Worm (Caenorhabditis elegans) whole organism, young adult: ENCODE measurements around the gene fbxa-113.
A peak's percentile ranks its signal among the peaks of the same experiment; 100 is the strongest.

Experiments
- B0019.2 ChIP-seq: fragments of 200-800 bp; sonication (Bioruptor generic); conservative IDR thresholded peaks from 2 replicates; pipeline ENCODE4 v1.3.6; 2022; ENCODE audit warnings: missing genetic modification reagents, missing genetic modification characterization, missing compliant biosample characterization
- B0336.3 ChIP-seq: fragments of 200-800 bp; sonication (Bioruptor generic); IDR thresholded peaks from 2 replicates; pipeline ENCODE4 v1.3.6; 2022; ENCODE audit warnings: missing genetic modification characterization, missing compliant biosample characterization
- F37B4.10 ChIP-seq: fragments of 200-800 bp; sonication (Bioruptor generic); IDR thresholded peaks from 2 replicates; pipeline ENCODE4 v1.3.6; 2022; ENCODE audit warnings: missing genetic modification characterization, missing compliant biosample characterization
- F49E8.2 ChIP-seq: sonication (generic microtip); optimal IDR thresholded peaks from 3 replicates; lab custom pipeline; 2017; ENCODE audit warnings: missing genetic modification characterization, mild to moderate bottlenecking, missing compliant biosample characterization, antibody characterized with exemption, moderate library complexity; ENCODE audit not compliant: insufficient read depth
- F55B11.4 ChIP-seq: sonication (generic microtip); optimal IDR thresholded peaks from 2 replicates; lab custom pipeline; 2016; ENCODE audit warnings: missing compliant biosample characterization, missing genetic modification characterization, borderline replicate concordance; ENCODE audit not compliant: insufficient read depth
- F57C9.4 ChIP-seq: sonication (generic microtip); optimal IDR thresholded peaks from 2 replicates; lab custom pipeline; 2017; ENCODE audit warnings: mild to moderate bottlenecking, missing genetic modification characterization, missing compliant biosample characterization
- T07F8.4 ChIP-seq: sonication (generic microtip); optimal IDR thresholded peaks from 2 replicates; lab custom pipeline; 2016; ENCODE audit warnings: mild to moderate bottlenecking, missing genetic modification characterization, moderate library complexity, missing compliant biosample characterization
- Y79H2A.3 ChIP-seq: fragments of 200-800 bp; sonication (Bioruptor generic); conservative IDR thresholded peaks from 2 replicates; pipeline ENCODE4 v1.3.6; 2022; ENCODE audit warnings: missing genetic modification reagents, missing genetic modification characterization, missing compliant biosample characterization
- ZK185.1 ChIP-seq: sonication (generic microtip); optimal IDR thresholded peaks from 2 replicates; lab custom pipeline; 2016; ENCODE audit warnings: mild to moderate bottlenecking, missing genetic modification characterization, missing compliant biosample characterization; ENCODE audit not compliant: poor library complexity, severe bottlenecking
- akir-1 ChIP-seq: fragments of 200-800 bp; sonication (Bioruptor generic); optimal IDR thresholded peaks from 2 replicates; lab custom pipeline; 2018; ENCODE audit warnings: mild to moderate bottlenecking, missing genetic modification characterization, moderate library complexity, missing compliant biosample characterization
- ama-1 ChIP-seq, 3 experiments: fragments of 150-350 bp in 1 of 3; sonication (generic microtip) in 2 of 3; optimal IDR thresholded peaks; 2 replicates each; lab custom pipeline; 2014 to 2018; ENCODE audit warnings: missing biosample characterization in 2 of 3, missing genetic modification characterization in 2 of 3, missing genetic modification reagents in 2 of 3
- atf-7 ChIP-seq: sonication (generic microtip); optimal IDR thresholded peaks from 2 replicates; lab custom pipeline; 2017; ENCODE audit warnings: mild to moderate bottlenecking, missing genetic modification characterization, missing compliant biosample characterization
- athp-1 ChIP-seq: sonication (generic microtip); optimal IDR thresholded peaks from 2 replicates; lab custom pipeline; 2017; ENCODE audit warnings: mild to moderate bottlenecking, missing genetic modification characterization, missing compliant biosample characterization
- bed-1 ChIP-seq: fragments of 200-800 bp; sonication (Bioruptor generic); IDR thresholded peaks from 2 replicates; pipeline ENCODE4 v1.3.6; 2022; ENCODE audit warnings: missing genetic modification reagents, missing genetic modification characterization, missing compliant biosample characterization
- ceh-27 ChIP-seq: fragments of 200-800 bp; sonication (Bioruptor generic); optimal IDR thresholded peaks from 2 replicates; lab custom pipeline; 2018; ENCODE audit warnings: mild to moderate bottlenecking, missing genetic modification characterization, moderate library complexity, missing compliant biosample characterization
- chd-7 ChIP-seq: sonication (generic microtip); optimal IDR thresholded peaks from 2 replicates; lab custom pipeline; 2016; ENCODE audit warnings: mild to moderate bottlenecking, missing genetic modification characterization, moderate library complexity, missing compliant biosample characterization
- dpff-1 ChIP-seq: sonication (generic microtip); optimal IDR thresholded peaks from 2 replicates; lab custom pipeline; 2017; ENCODE audit warnings: mild to moderate bottlenecking, missing genetic modification characterization, missing compliant biosample characterization
- dpl-1 ChIP-seq: fragments of 150-350 bp; optimal IDR thresholded peaks from 2 replicates; lab custom pipeline; 2014; ENCODE audit warnings: missing biosample characterization, missing genetic modification reagents, missing genetic modification characterization
- egl-44 ChIP-seq: fragments of 200-800 bp; sonication (Bioruptor generic); IDR thresholded peaks from 2 replicates; pipeline ENCODE4 v1.3.6; 2022; ENCODE audit warnings: missing genetic modification reagents, missing genetic modification characterization, missing compliant biosample characterization
- egrh-3 ChIP-seq: fragments of 200-800 bp; sonication (Bioruptor generic); IDR thresholded peaks from 2 replicates; pipeline ENCODE4 v1.3.6; 2022; ENCODE audit warnings: missing genetic modification reagents, missing genetic modification characterization, missing compliant biosample characterization
- ets-4 ChIP-seq: fragments of 200-800 bp; sonication (Bioruptor generic); optimal IDR thresholded peaks from 2 replicates; lab custom pipeline; 2018; ENCODE audit warnings: mild to moderate bottlenecking, missing genetic modification characterization, missing compliant biosample characterization
- fkh-3 ChIP-seq: sonication (generic microtip); optimal IDR thresholded peaks from 2 replicates; lab custom pipeline; 2016; ENCODE audit warnings: mild to moderate bottlenecking, missing genetic modification characterization, missing compliant biosample characterization
- gei-17 ChIP-seq: fragments of 200-800 bp; sonication (Bioruptor generic); optimal IDR thresholded peaks from 2 replicates; lab custom pipeline; 2018; ENCODE audit warnings: mild to moderate bottlenecking, missing genetic modification characterization, missing compliant biosample characterization
- hsf-1 ChIP-seq: fragments of 200-800 bp; sonication (Bioruptor generic); IDR thresholded peaks from 2 replicates; pipeline ENCODE4 v1.3.6; 2022; ENCODE audit warnings: missing genetic modification reagents, missing genetic modification characterization, missing compliant biosample characterization
- let-526 ChIP-seq: fragments of 200-800 bp; sonication (Bioruptor generic); IDR thresholded peaks from 2 replicates; pipeline ENCODE4 v1.3.6; 2022; ENCODE audit warnings: missing genetic modification reagents, missing genetic modification characterization, missing compliant biosample characterization
- let-607 ChIP-seq, 2 experiments: fragments of 200-800 bp in 1 of 2; sonication (Bioruptor generic) in 1 of 2; sonication (generic microtip) in 1 of 2; optimal IDR thresholded peaks; 2 replicates each; lab custom pipeline; 2016 to 2018; ENCODE audit warnings: mild to moderate bottlenecking in 2 of 2, missing compliant biosample characterization in 2 of 2, missing genetic modification characterization in 2 of 2, moderate library complexity in 2 of 2, missing genotype in 1 of 2
- lin-26 ChIP-seq: fragments of 200-800 bp; sonication (Bioruptor generic); IDR thresholded peaks from 2 replicates; pipeline ENCODE4 v1.3.6; 2022; ENCODE audit warnings: missing genetic modification reagents, missing genetic modification characterization, missing compliant biosample characterization
- lin-35 ChIP-seq, 3 experiments: fragments of 150-350 bp in 2 of 3; sonication (generic microtip) in 1 of 3; optimal IDR thresholded peaks; 2 replicates each; lab custom pipeline; 2014 to 2018; ENCODE audit warnings: missing biosample characterization in 3 of 3, missing genetic modification characterization in 3 of 3, missing genetic modification reagents in 3 of 3
- lsl-1 ChIP-seq: fragments of 200-800 bp; sonication (Bioruptor generic); optimal IDR thresholded peaks from 2 replicates; lab custom pipeline; 2018; ENCODE audit warnings: mild to moderate bottlenecking, missing genetic modification characterization, moderate library complexity, missing compliant biosample characterization
- madf-8 ChIP-seq: fragments of 200-800 bp; sonication (Bioruptor generic); conservative IDR thresholded peaks from 2 replicates; pipeline ENCODE4 v1.3.6; 2022; ENCODE audit warnings: missing genetic modification reagents, missing genetic modification characterization, missing compliant biosample characterization
- mcd-1 ChIP-seq: fragments of 200-800 bp; sonication (Bioruptor generic); IDR thresholded peaks from 2 replicates; pipeline ENCODE4 v1.3.6; 2022; ENCODE audit warnings: missing genetic modification reagents, missing genetic modification characterization, missing compliant biosample characterization
- mel-28 ChIP-seq: sonication (generic microtip); optimal IDR thresholded peaks from 2 replicates; lab custom pipeline; 2016; ENCODE audit warnings: borderline replicate concordance, mild to moderate bottlenecking, missing genetic modification characterization, missing compliant biosample characterization
- mxl-1 ChIP-seq: sonication (generic microtip); optimal IDR thresholded peaks from 2 replicates; lab custom pipeline; 2016; ENCODE audit warnings: missing genetic modification characterization, missing compliant biosample characterization
- nfyb-1 ChIP-seq: fragments of 200-800 bp; sonication (Bioruptor generic); IDR thresholded peaks from 2 replicates; pipeline ENCODE4 v1.3.6; 2022; ENCODE audit warnings: missing genetic modification reagents, missing genetic modification characterization, missing compliant biosample characterization
- nhr-27 ChIP-seq: fragments of 200-800 bp; sonication (Bioruptor generic); optimal IDR thresholded peaks from 2 replicates; lab custom pipeline; 2018; ENCODE audit warnings: mild to moderate bottlenecking, missing genetic modification characterization, moderate library complexity, missing compliant biosample characterization
- nhr-90 ChIP-seq: sonication (generic microtip); optimal IDR thresholded peaks from 2 replicates; lab custom pipeline; 2016; ENCODE audit warnings: missing genotype, mild to moderate bottlenecking, missing genetic modification characterization, missing compliant biosample characterization
- rpc-1 ChIP-seq, 2 experiments: fragments of 150-350 bp in 1 of 2; sonication (generic microtip) in 1 of 2; optimal IDR thresholded peaks; 2 replicates each; lab custom pipeline; 2014 to 2018; ENCODE audit warnings: missing biosample characterization in 1 of 2, missing genetic modification characterization in 1 of 2, missing genetic modification reagents in 1 of 2, missing genotype in 1 of 2
- snpc-1.1 ChIP-seq: sonication (generic microtip); optimal IDR thresholded peaks from 2 replicates; lab custom pipeline; 2017; ENCODE audit warnings: missing genetic modification characterization, mild to moderate bottlenecking, missing compliant biosample characterization, antibody characterized with exemption, moderate library complexity, missing genotype, missing genetic modification reagents; ENCODE audit not compliant: insufficient read depth
- snpc-4 ChIP-seq, 5 experiments: fragments of 150-350 bp in 1 of 5; sonication (generic microtip) in 4 of 5; optimal IDR thresholded peaks; 2 replicates each; lab custom pipeline; 2014 to 2018; ENCODE audit warnings: missing genetic modification characterization in 5 of 5, missing biosample characterization in 3 of 5, antibody characterized with exemption in 2 of 5, mild to moderate bottlenecking in 2 of 5, missing compliant biosample characterization in 2 of 5, missing genotype in 2 of 5, moderate library complexity in 2 of 5, missing genetic modification reagents in 1 of 5
- tlf-1 ChIP-seq: fragments of 200-800 bp; sonication (Bioruptor generic); optimal IDR thresholded peaks from 2 replicates; lab custom pipeline; 2018; ENCODE audit warnings: mild to moderate bottlenecking, missing genetic modification characterization, missing compliant biosample characterization
- unc-130 ChIP-seq: sonication (generic microtip); optimal IDR thresholded peaks from 2 replicates; lab custom pipeline; 2016; ENCODE audit warnings: missing genetic modification reagents, missing genetic modification characterization, missing compliant biosample characterization
- zfh-2 ChIP-seq: fragments of 200-800 bp; sonication (Bioruptor generic); conservative IDR thresholded peaks from 2 replicates; pipeline ENCODE4 v1.3.6; 2022; ENCODE audit warnings: missing genetic modification reagents, missing genetic modification characterization, missing compliant biosample characterization
- ztf-28 ChIP-seq: fragments of 200-800 bp; sonication (Bioruptor generic); IDR thresholded peaks from 2 replicates; pipeline ENCODE4 v1.3.6; 2022; ENCODE audit warnings: missing genetic modification reagents, missing genetic modification characterization, missing compliant biosample characterization
- ztf-3 ChIP-seq: fragments of 200-800 bp; sonication (Bioruptor generic); optimal IDR thresholded peaks from 2 replicates; lab custom pipeline; 2018; ENCODE audit warnings: mild to moderate bottlenecking, missing genetic modification characterization, missing compliant biosample characterization

Gene fbxa-113

ce11 chrV:20235231-20235630 lies 32.0 kb downstream of the fbxa-113 start:
- TF ChIP-seq madf-8 (no peak), mcd-1 (no peak), nhr-90 (tag; lab: Kevin White, UChicago) (no peak), akir-1 (GFP tag; lab: Kevin White, UChicago) (no peak), mel-28 (tag; lab: Kevin White, UChicago) (no peak), gei-17 (no peak), atf-7 (tag; lab: Kevin White, UChicago) (no peak), mxl-1 (tag; lab: Kevin White, UChicago) (no peak), lin-35 (GFP tag; optimal IDR thresholded peaks at IDR 0.05; lab: Kevin White, UChicago) (no peak), athp-1 (no peak), F37B4.10 (GFP tag; lab: Robert Waterston, UW) (no peak), tlf-1 (GFP tag; lab: Kevin White, UChicago) (no peak), ceh-27 (no peak), bed-1 (GFP tag; lab: Robert Waterston, UW) (no peak), F57C9.4 (no peak), ets-4 (GFP tag; lab: Kevin White, UChicago) (no peak), let-526 (GFP tag; lab: Robert Waterston, UW) (no peak)

- TF ChIP-seq Y79H2A.3 (GFP tag; lab: Robert Waterston, UW) = no peak
- TF ChIP-seq F49E8.2 (tag; lab: Kevin White, UChicago) = no peak
- TF ChIP-seq lsl-1 (GFP tag; lab: Kevin White, UChicago) = no peak
- TF ChIP-seq dpl-1 (GFP tag; lab: Kevin White, UChicago) = no peak
- TF ChIP-seq hsf-1 (GFP tag; lab: Robert Waterston, UW) = no peak
- TF ChIP-seq let-607 (tag; optimal IDR thresholded peaks at IDR 0.05; lab: Kevin White, UChicago) = no peak
- no peak for TF ChIP-seq fkh-3 (tag; lab: Kevin White, UChicago)
- no peak for TF ChIP-seq B0019.2 (GFP tag; lab: Robert Waterston, UW)
- TF ChIP-seq nhr-27 (tag; lab: Kevin White, UChicago) = no peak
- no peak for TF ChIP-seq ceh-27
- TF ChIP-seq unc-130 (GFP tag; lab: Kevin White, UChicago) = no peak
- no peak for TF ChIP-seq T07F8.4
- TF ChIP-seq ZK185.1 = no peak
- no peak for TF ChIP-seq dpff-1
- TF ChIP-seq ztf-3 (GFP tag; lab: Kevin White, UChicago) = no peak
- no peak for TF ChIP-seq snpc-1.1
- TF ChIP-seq snpc-4 (GFP tag; optimal IDR thresholded peaks at IDR 0.05; lab: Kevin White, UChicago) = no peak
- no peak for TF ChIP-seq snpc-4 (tag; optimal IDR thresholded peaks at IDR 0.05; lab: Kevin White, UChicago)
- no peak for TF ChIP-seq mcd-1
- no peak for TF ChIP-seq rpc-1 (optimal IDR thresholded peaks at IDR 0.05; lab: Kevin White, UChicago)
- TF ChIP-seq rpc-1 (tag; optimal IDR thresholded peaks at IDR 0.05; lab: Kevin White, UChicago) = no peak
- no peak for TF ChIP-seq egl-44 (GFP tag; lab: Robert Waterston, UW)
- TF ChIP-seq, all 124 proteins: peak for 0
Observed at ce11 chrV:20237429-20237828, 34.2 kb downstream of the fbxa-113 start, which contains the start of gene sld-5. TSS of gene sld-5 (minus strand) at chrV:20237745.

- TF ChIP-seq lin-26 (GFP tag; lab: Robert Waterston, UW) = 0 out of 2 replicates have a peak, but pooled peaks have one; percentile 18
- TF ChIP-seq nfyb-1 (GFP tag; lab: Robert Waterston, UW) = 0 out of 2 replicates have a peak, but pooled peaks have one; percentile 18
- no peak; the same call in 1 of the 2 replicates for TF ChIP-seq mcd-1
- 0 out of 2 replicates have a peak, but pooled peaks have one; percentile 44 for TF ChIP-seq ztf-28
- 0 out of 2 replicates have a peak, but pooled peaks have one; percentile 19 for TF ChIP-seq B0336.3 (GFP tag; lab: Robert Waterston, UW)
- TF ChIP-seq fkh-3 (tag; lab: Kevin White, UChicago) = peak; percentile 62
- TF ChIP-seq bed-1 (GFP tag; lab: Robert Waterston, UW) = no peak
- TF ChIP-seq egrh-3 (GFP tag; lab: Robert Waterston, UW) = peak; percentile 90
- TF ChIP-seq ama-1 (optimal IDR thresholded peaks at IDR 0.05; lab: Kevin White, UChicago) = no peak
- no peak for TF ChIP-seq ama-1 (GFP tag; optimal IDR thresholded peaks at IDR 0.05; lab: Kevin White, UChicago)
- TF ChIP-seq zfh-2 = peak; percentile 83
- no peak for TF ChIP-seq akir-1 (GFP tag; lab: Kevin White, UChicago)
- TF ChIP-seq chd-7 (tag; lab: Kevin White, UChicago) = peak; percentile 6
- TF ChIP-seq F55B11.4 = no peak
- TF ChIP-seq, all 124 proteins: peak for 8
Observed at ce11 chrV:20241243-20241862, 38.2 kb downstream of the fbxa-113 start.
